Fruit fly (Drosophila melanogaster): Measurements from ENCODE around the gene CG2685.

Gene CG2685

dm6 chrX:2698064-2698894 is 15.5 kb downstream of the CG2685 start, which contains the start of the genes Spg7 and Lint-O:
Gene Spg7, minus strand, starts transcription at chrX:2698211.
Gene Lint-O, plus strand, starts transcription at chrX:2698701.
- TF ChIP-seq CG7101 (tag; optimal IDR thresholded peaks at IDR 0.05) (no peak), tj (GFP tag; optimal IDR thresholded peaks at IDR 0.05) (peak; percentile 46)

DNA sequence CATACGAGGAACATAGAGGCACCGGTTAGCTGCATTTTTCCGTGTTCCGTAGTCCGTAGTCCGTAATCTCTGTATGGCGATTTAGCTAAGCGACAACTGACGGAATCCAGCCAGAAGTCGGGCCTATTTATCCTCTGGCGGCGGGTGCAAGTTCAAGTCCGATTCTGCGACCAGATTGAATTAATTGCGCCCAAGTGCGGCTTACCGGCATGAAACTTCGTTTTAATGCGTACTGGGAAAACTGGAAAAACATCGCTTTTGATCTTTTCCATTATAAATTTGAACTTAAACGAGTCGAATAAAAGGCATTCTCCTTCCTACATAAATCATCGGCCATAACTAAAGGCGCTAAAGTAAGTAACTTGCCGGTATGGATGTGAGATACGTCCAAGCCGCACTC is 20.0 kb downstream of the CG2685 start, which contains the start of gene dyw:
Gene dyw, minus strand, starts transcription at position 101 of the 400 bp plus-strand sequence.
- no peak for TF ChIP-seq Mnt (GFP tag; optimal IDR thresholded peaks at IDR 0.05)
- no peak for TF ChIP-seq bab1 (GFP tag; optimal IDR thresholded peaks at IDR 0.05)
- TF ChIP-seq CG5204 (GFP tag; optimal IDR thresholded peaks at IDR 0.05) = no peak
- no peak for TF ChIP-seq tj (GFP tag; optimal IDR thresholded peaks at IDR 0.05)
- TF ChIP-seq CG14711 (tag; optimal IDR thresholded peaks at IDR 0.05) = no peak
- no peak for TF ChIP-seq toe (GFP tag; optimal IDR thresholded peaks at IDR 0.05)
- TF ChIP-seq CG12768 (GFP tag; optimal IDR thresholded peaks at IDR 0.05) = no peak
- TF ChIP-seq Clk (GFP tag; optimal IDR thresholded peaks at IDR 0.05) = no peak
- no peak for TF ChIP-seq ovo (GFP tag; optimal IDR thresholded peaks at IDR 0.05)
- TF ChIP-seq CG7101 (tag; optimal IDR thresholded peaks at IDR 0.05) = no peak

- TF ChIP-seq CG7101 (tag; optimal IDR thresholded peaks at IDR 0.05) (no peak), CG33017 (tag; optimal IDR thresholded peaks at IDR 0.05) (no peak), toe (GFP tag; optimal IDR thresholded peaks at IDR 0.05) (no peak), cnc (optimal IDR thresholded peaks at IDR 0.05) (no peak), CG12768 (GFP tag; optimal IDR thresholded peaks at IDR 0.05) (no peak), kay (GFP tag; ENCODE audit: borderline replicate concordance) (no peak), ovo (GFP tag; optimal IDR thresholded peaks at IDR 0.05) (no peak), CG5204 (GFP tag; optimal IDR thresholded peaks at IDR 0.05) (no peak), cic (GFP tag; optimal IDR thresholded peaks at IDR 0.05) (no peak)
These were observed 23.4 kb downstream of the CG2685 start for dm6 chrX:2690376-2690775.

dm6 chrX:2686930-2687329 is 26.8 kb downstream of the CG2685 start:
- TF ChIP-seq tj (GFP tag; optimal IDR thresholded peaks at IDR 0.05) (peak; percentile 96), bab1 (GFP tag; optimal IDR thresholded peaks at IDR 0.05) (no peak), CG7101 (tag; optimal IDR thresholded peaks at IDR 0.05) (peak; percentile 29), Mnt (GFP tag; optimal IDR thresholded peaks at IDR 0.05) (no peak)

DNA sequence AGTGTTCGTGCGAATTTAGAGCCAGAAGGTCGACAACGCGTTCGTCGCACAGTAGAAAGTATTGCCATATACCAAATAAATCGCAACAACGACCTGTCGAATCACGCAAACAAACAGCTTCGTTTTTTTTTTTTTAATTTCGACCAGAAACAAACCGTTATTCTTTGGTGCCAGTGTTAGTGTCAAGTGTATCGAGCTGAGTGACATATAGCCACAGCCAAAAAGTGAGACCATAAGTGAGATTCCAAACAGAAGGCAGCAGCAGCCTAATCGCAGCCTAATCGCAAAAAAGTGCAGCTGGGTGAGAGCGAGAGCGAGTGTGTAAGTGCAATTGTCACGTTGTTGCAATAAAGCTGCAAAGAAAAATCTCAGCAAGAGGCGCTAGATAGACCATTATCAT is 28.2 kb downstream of the CG2685 start, which contains the start of gene per:
Gene per, plus strand, starts transcription at position 1 of the 400 bp plus-strand sequence.
- no peak for TF ChIP-seq CG7101 (tag; optimal IDR thresholded peaks at IDR 0.05)
- peak; percentile 58 for TF ChIP-seq Mnt (GFP tag; optimal IDR thresholded peaks at IDR 0.05)
- no peak for TF ChIP-seq CG5204 (GFP tag; optimal IDR thresholded peaks at IDR 0.05)
- no peak for TF ChIP-seq Hr96 (GFP tag; optimal IDR thresholded peaks at IDR 0.05)
- no peak for TF ChIP-seq toe (GFP tag; optimal IDR thresholded peaks at IDR 0.05)
- TF ChIP-seq CG1620 (GFP tag; optimal IDR thresholded peaks at IDR 0.05) = no peak
- TF ChIP-seq bab1 (GFP tag; optimal IDR thresholded peaks at IDR 0.05) = no peak
- no peak for TF ChIP-seq Crg-1 (GFP tag; optimal IDR thresholded peaks at IDR 0.05)
- TF ChIP-seq CG7045 (GFP tag; optimal IDR thresholded peaks at IDR 0.05) = no peak
- no peak for TF ChIP-seq CG11617 (GFP tag; optimal IDR thresholded peaks at IDR 0.05)
- no peak for TF ChIP-seq CG33017 (tag; optimal IDR thresholded peaks at IDR 0.05)
- peak; percentile 30 for TF ChIP-seq tj (GFP tag; optimal IDR thresholded peaks at IDR 0.05)
- TF ChIP-seq ovo (GFP tag; optimal IDR thresholded peaks at IDR 0.05) = peak; percentile 61
- no peak for TF ChIP-seq cic (GFP tag; optimal IDR thresholded peaks at IDR 0.05)
- no peak for TF ChIP-seq kay (GFP tag; ENCODE audit: borderline replicate concordance)

DNA sequence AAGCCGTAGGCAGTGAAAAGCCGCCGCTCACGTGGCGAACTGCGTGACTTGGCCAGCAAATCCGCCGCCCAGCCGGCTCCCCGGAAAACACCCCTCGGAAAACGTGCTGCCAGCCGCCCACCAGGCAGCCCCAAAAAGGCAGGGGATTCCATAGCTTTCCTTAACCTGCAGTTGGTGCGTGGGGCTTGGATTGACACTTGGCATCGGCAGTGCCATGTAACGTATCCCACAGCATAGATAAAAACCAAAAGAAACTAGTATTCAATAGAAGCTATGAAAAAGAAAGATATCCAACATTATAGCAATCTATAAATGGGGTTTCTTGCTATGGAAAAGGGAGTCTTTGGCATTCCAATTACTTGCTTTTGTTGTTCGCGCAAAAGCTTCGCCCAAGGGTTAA is 28.7 kb downstream of the CG2685 start:
- TF ChIP-seq toe (GFP tag; optimal IDR thresholded peaks at IDR 0.05) = peak; percentile 32
- TF ChIP-seq CG1620 (GFP tag; optimal IDR thresholded peaks at IDR 0.05) = peak; percentile 20
- TF ChIP-seq Mnt (GFP tag; optimal IDR thresholded peaks at IDR 0.05) = no peak
- TF ChIP-seq CG5204 (GFP tag; optimal IDR thresholded peaks at IDR 0.05) = peak; percentile 65
- no peak for TF ChIP-seq cnc (optimal IDR thresholded peaks at IDR 0.05)
- peak; percentile 28 for TF ChIP-seq tj (GFP tag; optimal IDR thresholded peaks at IDR 0.05)
- peak; percentile 79 for TF ChIP-seq CG11617 (GFP tag; optimal IDR thresholded peaks at IDR 0.05)
- no peak for TF ChIP-seq ovo (GFP tag; optimal IDR thresholded peaks at IDR 0.05)
- TF ChIP-seq CG7045 (GFP tag; optimal IDR thresholded peaks at IDR 0.05) = peak; percentile 50
- TF ChIP-seq kay (GFP tag; ENCODE audit: borderline replicate concordance) = no peak
- TF ChIP-seq pad (GFP tag; optimal IDR thresholded peaks at IDR 0.05) = peak; percentile 28
- TF ChIP-seq Crg-1 (GFP tag; optimal IDR thresholded peaks at IDR 0.05) = no peak
- TF ChIP-seq CG12768 (GFP tag; optimal IDR thresholded peaks at IDR 0.05) = peak; percentile 38
- peak; percentile 49 for TF ChIP-seq CG33017 (tag; optimal IDR thresholded peaks at IDR 0.05)
- TF ChIP-seq bab1 (GFP tag; optimal IDR thresholded peaks at IDR 0.05) = no peak
- no peak for TF ChIP-seq cic (GFP tag; optimal IDR thresholded peaks at IDR 0.05)
- peak; percentile 92 for TF ChIP-seq Clk (GFP tag; optimal IDR thresholded peaks at IDR 0.05)
- peak; percentile 65 for TF ChIP-seq CG14711 (tag; optimal IDR thresholded peaks at IDR 0.05)
- peak; percentile 86 for TF ChIP-seq Hr96 (GFP tag; optimal IDR thresholded peaks at IDR 0.05)
- peak; percentile 81 for TF ChIP-seq CG7101 (tag; optimal IDR thresholded peaks at IDR 0.05)

- TF ChIP-seq Crg-1 (GFP tag; optimal IDR thresholded peaks at IDR 0.05) = no peak
- TF ChIP-seq tj (GFP tag; optimal IDR thresholded peaks at IDR 0.05) = no peak
- TF ChIP-seq Mnt (GFP tag; optimal IDR thresholded peaks at IDR 0.05) = no peak
- no peak for TF ChIP-seq kay (GFP tag; ENCODE audit: borderline replicate concordance)
- TF ChIP-seq cnc (optimal IDR thresholded peaks at IDR 0.05) = no peak
- no peak for TF ChIP-seq CG7101 (tag; optimal IDR thresholded peaks at IDR 0.05)
- no peak for TF ChIP-seq toe (GFP tag; optimal IDR thresholded peaks at IDR 0.05)
- no peak for TF ChIP-seq Hr96 (GFP tag; optimal IDR thresholded peaks at IDR 0.05)
- TF ChIP-seq CG14711 (tag; optimal IDR thresholded peaks at IDR 0.05) = no peak
These were observed 29.3 kb downstream of the CG2685 start for dm6 chrX:2684442-2684841.
